Worm (Caenorhabditis elegans): ENCODE data around the gene magi-1.

- TF ChIP-seq tbx-2 (tag; optimal IDR thresholded peaks at IDR 0.05) = no peak
- no peak for TF ChIP-seq lin-39 (tag; optimal IDR thresholded peaks at IDR 0.05)
- TF ChIP-seq unc-62 (GFP tag; optimal IDR thresholded peaks at IDR 0.05) = no peak
- no peak for TF ChIP-seq snpc-4 (tag; optimal IDR thresholded peaks at IDR 0.05)
- no peak for TF ChIP-seq nhr-76 (tag; optimal IDR thresholded peaks at IDR 0.05)
These were observed 21.3 kb upstream of the magi-1 start, which contains the start of gene ZK792.12 for ce11 chrIV:11693493-11693892.

Measured in whole organism, L3 larva.